Fruit fly (Drosophila melanogaster): ENCODE data around the gene CG12702.

dm6 chrX:19788621-19788944 is 23.9 kb upstream of the CG12702 start:
- TF ChIP-seq ttk (optimal IDR thresholded peaks at IDR 0.05) (no peak), psq (optimal IDR thresholded peaks at IDR 0.05) (no peak), insv (optimal IDR thresholded peaks at IDR 0.05) (no peak)

All from Kc167 (cell line).